Worm (Caenorhabditis elegans) whole organism, L3 larva: Measurements from ENCODE around the gene dab-1.

ENCODE experiments used
- ceh-16 ChIP-seq: sonication (generic microtip); optimal IDR thresholded peaks from 2 replicates; lab custom pipeline; 2017; ENCODE audit warnings: missing biosample characterization, missing genetic modification characterization
- ceh-82 ChIP-seq: fragments of 150-350 bp; optimal IDR thresholded peaks from 2 replicates; lab custom pipeline; 2014; ENCODE audit warnings: missing biosample characterization, missing genetic modification characterization
- elt-2 ChIP-seq: sonication (generic microtip); optimal IDR thresholded peaks from 2 replicates; lab custom pipeline; 2016; ENCODE audit warnings: missing genetic modification reagents, mild to moderate bottlenecking, missing genetic modification characterization, missing compliant biosample characterization
- elt-3 ChIP-seq, 3 experiments: fragments of 150-350 bp in 1 of 3; sonication (generic microtip) in 2 of 3; optimal IDR thresholded peaks; 2 replicates in 2 of 3; 4 replicates in 1 of 3; lab custom pipeline; 2014 to 2017; ENCODE audit warnings: missing biosample characterization in 3 of 3, missing genetic modification characterization in 3 of 3
- hmg-11 ChIP-seq: sonication (generic microtip); optimal IDR thresholded peaks from 2 replicates; lab custom pipeline; 2016; ENCODE audit warnings: missing genetic modification characterization, missing compliant biosample characterization
- mdl-1 ChIP-seq: fragments of 150-350 bp; optimal IDR thresholded peaks from 2 replicates; lab custom pipeline; 2014; ENCODE audit warnings: missing biosample characterization, missing genetic modification characterization
- nfya-1 ChIP-seq: sonication (generic microtip); optimal IDR thresholded peaks from 2 replicates; lab custom pipeline; 2017; ENCODE audit warnings: missing genetic modification characterization, mild to moderate bottlenecking, missing compliant biosample characterization, antibody characterized with exemption, moderate library complexity; ENCODE audit not compliant: insufficient read depth
- nhr-11 ChIP-seq: fragments of 150-350 bp; optimal IDR thresholded peaks from 2 replicates; lab custom pipeline; 2014; ENCODE audit warnings: missing biosample characterization, missing genetic modification characterization
- nhr-23 ChIP-seq: fragments of 150-350 bp; optimal IDR thresholded peaks from 2 replicates; lab custom pipeline; 2014; ENCODE audit warnings: missing biosample characterization, missing genetic modification reagents, missing genetic modification characterization
- nhr-25 ChIP-seq: sonication (generic microtip); optimal IDR thresholded peaks from 2 replicates; lab custom pipeline; 2017; ENCODE audit warnings: missing biosample characterization, missing genetic modification characterization
- nhr-28 ChIP-seq: fragments of 150-350 bp; optimal IDR thresholded peaks from 2 replicates; lab custom pipeline; 2014; ENCODE audit warnings: missing biosample characterization, missing genetic modification characterization
- nhr-77 ChIP-seq: fragments of 150-350 bp; optimal IDR thresholded peaks from 2 replicates; lab custom pipeline; 2014; ENCODE audit warnings: missing biosample characterization, missing genetic modification characterization
- tbx-2 ChIP-seq: sonication (generic microtip); optimal IDR thresholded peaks from 2 replicates; lab custom pipeline; 2016; ENCODE audit warnings: mild to moderate bottlenecking, missing genetic modification characterization, missing compliant biosample characterization
- ztf-11 ChIP-seq: fragments of 150-350 bp; optimal IDR thresholded peaks from 2 replicates; lab custom pipeline; 2014; ENCODE audit warnings: missing biosample characterization, missing genetic modification characterization

- peak; percentile 40 for TF ChIP-seq nhr-23 (tag; lab: Kevin White, UChicago)
- TF ChIP-seq tbx-2 (tag; lab: Kevin White, UChicago) = no peak
- no peak for TF ChIP-seq ceh-16 (tag; lab: Kevin White, UChicago)
- no peak for TF ChIP-seq ztf-11 (tag; lab: Kevin White, UChicago)
- peak; percentile 1 for TF ChIP-seq nfya-1 (tag; lab: Kevin White, UChicago)
- no peak for TF ChIP-seq nhr-77 (tag; lab: Kevin White, UChicago)
- TF ChIP-seq nhr-11 (tag; lab: Kevin White, UChicago) = no peak
- TF ChIP-seq ceh-82 (tag; lab: Kevin White, UChicago) = no peak
- TF ChIP-seq nhr-28 (tag; lab: Kevin White, UChicago) = no peak
- TF ChIP-seq elt-2 (tag; lab: Kevin White, UChicago) = no peak
- TF ChIP-seq hmg-11 (tag; lab: Kevin White, UChicago) = peak; percentile 50
- no peak for TF ChIP-seq elt-3 (tag; optimal IDR thresholded peaks at IDR 0.05; lab: Kevin White, UChicago)
- TF ChIP-seq mdl-1 (tag; lab: Kevin White, UChicago) = peak; percentile 15
- TF ChIP-seq nhr-25 (tag; lab: Kevin White, UChicago) = peak; percentile 88
Observed at ce11 chrII:8222309-8223065, at the start of gene dab-1.
